Fruit fly (Drosophila melanogaster): ENCODE data around the gene se.

The se gene

DNA sequence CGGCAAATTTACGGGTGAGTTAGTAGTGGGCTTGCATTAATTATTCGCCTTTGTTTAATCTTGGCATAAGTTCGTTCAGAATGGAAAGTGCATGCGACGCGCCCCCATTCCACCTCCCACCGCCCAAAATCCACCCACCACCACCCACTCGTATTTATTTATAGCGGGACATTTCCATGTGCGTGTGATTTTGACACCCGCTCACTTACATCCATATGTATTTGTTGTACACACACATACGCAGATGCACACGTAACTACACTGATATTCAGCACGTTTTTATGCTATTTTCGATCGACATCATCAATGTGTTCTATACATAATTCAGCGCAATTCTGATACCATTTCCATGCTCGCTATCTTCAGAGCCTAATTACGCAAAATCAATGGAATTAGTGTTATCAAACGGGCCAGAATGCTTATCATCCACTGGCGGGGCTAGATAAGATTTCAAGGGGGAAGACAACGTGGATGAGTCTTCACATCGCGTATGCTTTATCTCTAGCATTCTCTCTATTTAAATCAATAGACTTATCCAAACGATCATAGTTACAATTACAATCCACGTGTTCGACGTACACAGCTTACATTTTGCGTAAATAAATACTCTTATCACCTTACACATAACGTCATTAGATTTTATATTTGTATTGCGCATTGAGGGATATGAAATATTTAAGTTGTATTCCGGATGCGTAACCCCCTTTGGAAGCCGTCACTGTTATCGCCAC is 5.5 kb downstream of the se start:
- TF ChIP-seq cic (GFP tag; optimal IDR thresholded peaks at IDR 0.05) (peak; percentile 18), Mnt (GFP tag; optimal IDR thresholded peaks at IDR 0.05) (peak; percentile 53), Crg-1 (GFP tag; optimal IDR thresholded peaks at IDR 0.05) (peak; percentile 8), ovo (GFP tag; optimal IDR thresholded peaks at IDR 0.05) (peak; percentile 74), toe (GFP tag; optimal IDR thresholded peaks at IDR 0.05) (no peak), CG7045 (GFP tag; optimal IDR thresholded peaks at IDR 0.05) (peak; percentile 7), CG7101 (tag; optimal IDR thresholded peaks at IDR 0.05) (no peak), kay (GFP tag; ENCODE audit: borderline replicate concordance) (peak; percentile 92)

DNA sequence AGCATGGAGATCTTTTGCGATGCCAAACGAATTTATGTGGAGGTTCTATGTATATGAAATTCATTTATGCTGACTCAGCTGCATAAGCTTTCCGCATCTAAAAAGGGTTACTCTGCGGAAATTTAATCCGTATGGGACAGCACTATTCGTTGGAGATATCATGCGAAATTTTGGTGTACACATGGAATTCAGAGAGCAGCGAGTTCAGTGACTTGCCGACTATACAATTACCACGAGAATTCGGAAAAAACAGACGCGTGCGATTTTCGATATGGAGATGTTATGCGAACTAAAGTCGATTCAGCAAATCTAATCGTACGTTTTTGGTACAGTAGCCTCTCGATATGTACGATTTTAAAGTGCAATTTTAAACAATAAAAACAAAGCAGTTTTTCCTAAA is 7.5 kb downstream of the se start:
- TF ChIP-seq tj (GFP tag; optimal IDR thresholded peaks at IDR 0.05) (peak; percentile 97), CG1620 (GFP tag; optimal IDR thresholded peaks at IDR 0.05) (no peak), cnc (optimal IDR thresholded peaks at IDR 0.05) (no peak)

DNA sequence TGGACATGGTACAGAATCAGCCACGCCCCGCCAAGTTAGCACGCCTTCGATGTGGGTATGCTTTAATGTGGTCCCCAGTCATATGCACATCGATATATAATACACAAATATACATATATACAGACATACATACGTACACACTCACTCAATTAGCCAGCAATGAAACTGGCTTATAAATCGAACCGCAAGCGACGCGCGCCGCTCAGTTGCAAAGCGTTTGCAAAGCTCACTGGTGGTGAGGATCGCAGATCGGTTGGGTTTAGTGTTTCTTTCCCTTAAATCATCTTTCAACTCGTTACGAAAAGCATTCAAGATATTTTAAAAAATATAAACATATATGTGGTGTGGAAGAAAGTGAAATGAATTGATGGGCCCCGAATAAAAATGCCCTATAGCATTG is 8.2 kb downstream of the se start:
- TF ChIP-seq CG7045 (GFP tag; optimal IDR thresholded peaks at IDR 0.05) = no peak
- peak; percentile 4 for TF ChIP-seq bab1 (GFP tag; optimal IDR thresholded peaks at IDR 0.05)

DNA sequence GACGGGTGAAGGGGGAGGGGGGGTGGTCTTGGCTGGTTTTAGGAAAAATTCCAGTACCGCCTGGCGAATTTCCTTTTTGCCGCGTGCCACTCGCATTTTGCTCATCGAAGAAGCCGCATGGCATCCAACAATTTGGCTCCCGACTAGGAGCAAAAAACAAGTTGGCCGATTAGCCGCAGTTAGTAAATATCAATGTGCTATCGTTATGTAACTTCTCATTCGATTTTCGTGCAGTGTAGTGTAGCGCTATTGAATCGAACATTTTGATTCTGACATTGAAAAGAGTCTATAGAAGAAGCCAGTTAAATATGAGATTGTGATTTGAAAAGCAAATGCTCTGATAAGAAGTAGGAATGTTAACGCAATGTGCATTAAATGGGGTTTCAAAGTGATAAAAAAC is 9.3 kb downstream of the se start:
- TF ChIP-seq CG33017 (tag; optimal IDR thresholded peaks at IDR 0.05) (no peak), CG7045 (GFP tag; optimal IDR thresholded peaks at IDR 0.05) (no peak), ovo (GFP tag; optimal IDR thresholded peaks at IDR 0.05) (no peak), CG5204 (GFP tag; optimal IDR thresholded peaks at IDR 0.05) (no peak), Clk (GFP tag; optimal IDR thresholded peaks at IDR 0.05) (no peak), Hr96 (GFP tag; optimal IDR thresholded peaks at IDR 0.05) (no peak), cic (GFP tag; optimal IDR thresholded peaks at IDR 0.05) (no peak), toe (GFP tag; optimal IDR thresholded peaks at IDR 0.05) (no peak), Mnt (GFP tag; optimal IDR thresholded peaks at IDR 0.05) (no peak), CG11617 (GFP tag; optimal IDR thresholded peaks at IDR 0.05) (no peak), CG1620 (GFP tag; optimal IDR thresholded peaks at IDR 0.05) (no peak)

DNA sequence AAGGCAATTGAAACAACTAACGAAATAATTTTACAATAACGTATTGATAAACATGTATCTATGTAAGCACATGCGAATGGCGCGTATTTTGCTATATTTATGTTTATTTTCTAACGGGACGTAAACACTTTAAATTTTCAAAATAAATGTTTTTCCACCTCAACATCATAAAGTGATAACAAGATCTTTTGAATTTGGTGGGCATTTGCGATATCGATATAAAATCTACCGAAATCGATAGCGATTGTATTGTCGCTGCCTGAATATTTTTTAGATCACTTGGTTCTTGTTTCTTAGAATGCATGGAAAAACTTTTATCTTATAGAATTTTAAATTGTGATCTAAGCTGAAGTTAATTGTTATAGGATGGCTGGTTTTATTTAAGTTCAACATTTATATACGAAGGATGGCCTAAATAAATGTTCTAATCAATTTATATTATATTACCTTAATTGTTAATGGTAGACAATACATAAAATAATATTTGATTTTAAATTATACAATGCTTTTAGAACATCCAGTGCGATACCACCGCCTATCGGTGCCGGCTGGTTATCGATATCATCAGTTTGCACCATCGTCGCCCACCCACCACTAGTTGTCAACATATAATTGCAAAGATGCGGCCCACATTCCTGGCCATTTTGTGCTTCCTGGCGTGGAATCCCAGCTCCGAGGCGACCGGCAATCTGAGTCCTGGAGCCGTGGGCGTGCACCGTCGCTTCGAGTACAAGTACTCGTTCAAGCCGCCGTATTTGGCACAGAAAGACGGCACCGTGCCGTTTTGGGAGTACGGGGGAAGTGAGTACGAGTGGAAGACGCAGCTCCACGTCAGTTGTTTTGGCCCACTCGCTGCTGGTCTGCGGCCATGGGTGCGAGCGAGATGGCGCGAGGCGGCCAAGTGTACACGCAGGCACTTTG is 14.3 kb downstream of the se start, which contains the start of gene ergic53:
TSS of gene ergic53 (plus strand) at position 592 of the 921 bp plus-strand sequence.
- TF ChIP-seq ovo (GFP tag; optimal IDR thresholded peaks at IDR 0.05) = no peak
- peak; percentile 45 for TF ChIP-seq tj (GFP tag; optimal IDR thresholded peaks at IDR 0.05)
- no peak for TF ChIP-seq CG1620 (GFP tag; optimal IDR thresholded peaks at IDR 0.05)
- no peak for TF ChIP-seq Crg-1 (GFP tag; optimal IDR thresholded peaks at IDR 0.05)
- TF ChIP-seq toe (GFP tag; optimal IDR thresholded peaks at IDR 0.05) = no peak
- no peak for TF ChIP-seq Clk (GFP tag; optimal IDR thresholded peaks at IDR 0.05)
- TF ChIP-seq CG14711 (tag; optimal IDR thresholded peaks at IDR 0.05) = no peak
- no peak for TF ChIP-seq cic (GFP tag; optimal IDR thresholded peaks at IDR 0.05)
- no peak for TF ChIP-seq kay (GFP tag; ENCODE audit: borderline replicate concordance)
- no peak for TF ChIP-seq CG33017 (tag; optimal IDR thresholded peaks at IDR 0.05)
- no peak for TF ChIP-seq CG5204 (GFP tag; optimal IDR thresholded peaks at IDR 0.05)
- TF ChIP-seq Hr96 (GFP tag; optimal IDR thresholded peaks at IDR 0.05) = no peak
- TF ChIP-seq CG12768 (GFP tag; optimal IDR thresholded peaks at IDR 0.05) = peak; percentile 46
- TF ChIP-seq cnc (optimal IDR thresholded peaks at IDR 0.05) = no peak
- peak; percentile 68 for TF ChIP-seq Mnt (GFP tag; optimal IDR thresholded peaks at IDR 0.05)
- no peak for TF ChIP-seq pad (GFP tag; optimal IDR thresholded peaks at IDR 0.05)
- no peak for TF ChIP-seq CG7101 (tag; optimal IDR thresholded peaks at IDR 0.05)
- TF ChIP-seq CG11617 (GFP tag; optimal IDR thresholded peaks at IDR 0.05) = peak; percentile 34
- TF ChIP-seq CG7045 (GFP tag; optimal IDR thresholded peaks at IDR 0.05) = no peak
- peak; percentile 1 for TF ChIP-seq bab1 (GFP tag; optimal IDR thresholded peaks at IDR 0.05)

DNA sequence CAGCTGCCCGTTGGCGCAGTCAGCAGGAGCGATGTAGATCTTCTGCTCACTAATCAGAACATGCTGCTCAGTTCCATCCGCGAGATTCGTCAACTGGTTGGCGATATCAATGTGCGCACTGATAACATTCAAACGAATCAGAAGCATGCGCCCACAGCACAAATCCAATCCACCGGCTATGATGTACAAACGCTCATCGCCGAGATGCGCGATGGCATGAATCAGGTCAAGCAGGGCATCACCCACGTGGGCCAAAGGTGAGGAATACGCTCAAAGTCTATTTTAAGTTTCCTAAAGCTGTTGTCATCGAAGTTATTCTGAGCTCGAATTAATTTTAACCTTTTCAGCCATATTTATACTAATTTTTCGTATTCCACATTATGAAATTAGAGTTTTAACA is 16.0 kb downstream of the se start:
- TF ChIP-seq CG14711 (tag; optimal IDR thresholded peaks at IDR 0.05) (no peak), ovo (GFP tag; optimal IDR thresholded peaks at IDR 0.05) (no peak), CG11617 (GFP tag; optimal IDR thresholded peaks at IDR 0.05) (no peak), CG7045 (GFP tag; optimal IDR thresholded peaks at IDR 0.05) (no peak), Mnt (GFP tag; optimal IDR thresholded peaks at IDR 0.05) (no peak), pad (GFP tag; optimal IDR thresholded peaks at IDR 0.05) (no peak), cic (GFP tag; optimal IDR thresholded peaks at IDR 0.05) (no peak)

DNA sequence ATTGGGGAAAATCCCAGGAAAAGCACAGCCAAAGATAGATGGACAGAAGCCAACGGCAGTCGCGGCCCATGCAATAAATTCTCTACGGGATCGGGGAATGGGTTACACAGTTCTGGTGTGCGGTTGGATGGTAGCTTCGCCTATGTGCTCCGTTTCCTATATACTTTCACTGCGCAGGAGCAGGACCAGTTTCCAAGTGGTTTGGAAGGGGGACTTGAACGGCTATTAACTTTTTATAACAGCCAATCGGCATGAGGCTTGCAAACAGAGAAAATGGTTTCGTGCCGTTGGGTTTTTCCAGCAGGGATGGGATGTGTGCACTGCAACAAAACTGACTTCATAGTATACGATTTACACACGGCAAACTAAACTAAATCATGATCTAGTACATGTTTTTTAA is 18.0 kb downstream of the se start:
- TF ChIP-seq CG1620 (GFP tag; optimal IDR thresholded peaks at IDR 0.05) (no peak), pad (GFP tag; optimal IDR thresholded peaks at IDR 0.05) (no peak), CG7101 (tag; optimal IDR thresholded peaks at IDR 0.05) (no peak), toe (GFP tag; optimal IDR thresholded peaks at IDR 0.05) (no peak), CG14711 (tag; optimal IDR thresholded peaks at IDR 0.05) (no peak), CG11617 (GFP tag; optimal IDR thresholded peaks at IDR 0.05) (no peak), Mnt (GFP tag; optimal IDR thresholded peaks at IDR 0.05) (no peak), CG12768 (GFP tag; optimal IDR thresholded peaks at IDR 0.05) (no peak), bab1 (GFP tag; optimal IDR thresholded peaks at IDR 0.05) (no peak), cnc (optimal IDR thresholded peaks at IDR 0.05) (no peak), tj (GFP tag; optimal IDR thresholded peaks at IDR 0.05) (no peak), CG33017 (tag; optimal IDR thresholded peaks at IDR 0.05) (no peak), Crg-1 (GFP tag; optimal IDR thresholded peaks at IDR 0.05) (no peak), cic (GFP tag; optimal IDR thresholded peaks at IDR 0.05) (no peak), Hr96 (GFP tag; optimal IDR thresholded peaks at IDR 0.05) (no peak), CG5204 (GFP tag; optimal IDR thresholded peaks at IDR 0.05) (no peak), ovo (GFP tag; optimal IDR thresholded peaks at IDR 0.05) (no peak)

Measured in whole organism, adult.